Fruit fly (Drosophila melanogaster): Measurements from ENCODE around the gene Efa6.

dm6 chr3R:22550306-22550812 lies 37.2 kb upstream of the Efa6 start, which contains the start of gene bond:
- TF ChIP-seq Vsx2 (GFP tag; optimal IDR thresholded peaks at IDR 0.05; ENCODE audit: partially characterized antibody) (no peak), ey (GFP tag; optimal IDR thresholded peaks at IDR 0.05) (no peak), Myc (optimal IDR thresholded peaks at IDR 0.05) (no peak), psq (GFP tag; optimal IDR thresholded peaks at IDR 0.05) (no peak), lola (GFP tag; optimal IDR thresholded peaks at IDR 0.05) (no peak), dmrt93B (GFP tag; optimal IDR thresholded peaks at IDR 0.05) (no peak), Abd-B (GFP tag; optimal IDR thresholded peaks at IDR 0.05) (no peak), Sp1 (GFP tag; optimal IDR thresholded peaks at IDR 0.05) (no peak), sv (GFP tag; optimal IDR thresholded peaks at IDR 0.05) (no peak), Hr78 (GFP tag; optimal IDR thresholded peaks at IDR 0.05) (no peak), foxo (GFP tag; optimal IDR thresholded peaks at IDR 0.05) (no peak), sage (GFP tag; optimal IDR thresholded peaks at IDR 0.05) (no peak), Dfd (GFP tag; optimal IDR thresholded peaks at IDR 0.05) (no peak)
